In the genomic region with DNA sequence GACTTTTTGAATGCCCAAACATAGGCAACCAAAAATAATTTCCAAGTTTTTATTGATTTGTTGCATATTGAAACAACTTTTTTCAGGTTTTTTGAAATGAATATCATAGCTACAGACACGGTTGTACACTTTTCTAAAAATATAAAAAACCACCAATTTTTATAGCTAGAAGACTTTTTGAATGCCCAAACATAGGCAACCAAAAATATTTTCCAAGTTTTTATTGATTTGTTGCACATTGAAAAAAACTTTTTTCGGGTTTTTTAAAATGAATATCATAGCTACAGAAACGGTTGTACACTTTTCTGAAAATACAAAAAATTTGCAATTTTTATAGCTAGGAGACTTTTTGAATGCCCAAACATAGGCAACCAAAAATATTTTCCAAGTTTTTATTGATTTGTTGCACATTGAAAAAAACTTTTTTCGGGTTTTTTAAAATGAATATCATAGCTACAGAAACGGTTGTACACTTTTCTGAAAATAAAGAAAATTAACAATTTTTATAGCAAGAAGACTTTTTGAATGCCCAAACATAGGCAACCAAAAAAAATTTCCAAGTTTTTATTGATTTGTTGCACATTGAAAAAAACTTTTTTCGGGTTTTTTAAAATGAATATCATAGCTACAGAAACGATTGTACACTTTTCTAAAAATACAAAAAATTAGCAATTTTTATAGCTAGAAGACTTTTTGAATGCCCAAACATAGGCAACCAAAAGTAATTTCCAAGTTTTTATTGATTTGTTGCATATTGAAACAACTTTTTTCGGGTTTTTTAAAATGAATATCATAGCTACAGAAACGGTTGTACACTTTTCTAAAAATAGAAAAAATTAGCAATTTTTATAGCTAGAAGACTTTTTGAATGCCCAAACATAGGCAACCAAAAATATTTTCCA, we compare ENCODE assay signal across 4 worm cellular contexts.
A peak's percentile ranks its signal among the peaks of the same experiment; 100 is the strongest.
TF ChIP-seq lines count a peak whose summit lies in the region.
"Not testable (repeated sequence)": the region's sequence is repeated elsewhere in the genome, so short reads cannot be mapped to it uniquely, and the experiment has no call there.

No protein-coding gene starts in this region.

TF ChIP-seq in whole organism, L2 larva, 48 proteins besides CTCF, POLR2A, EP300 and RAD21:
- TF ChIP-seq mdl-1 (tag; optimal IDR thresholded peaks at IDR 0.05; lab: Kevin White, UChicago) = peak in 1 of 2 experiments; percentile 52
- peak; percentile 51 for TF ChIP-seq R02D3.7 (tag; optimal IDR thresholded peaks at IDR 0.05; lab: Kevin White, UChicago)
TF ChIP-seq in whole organism, L2 larva: peak in this region for 2; not testable (repeated sequence) for 46.

TF ChIP-seq in whole organism, L4 larva, 104 proteins besides CTCF, POLR2A, EP300 and RAD21:
- TF ChIP-seq ZK546.5 (tag; optimal IDR thresholded peaks at IDR 0.05; lab: Kevin White, UChicago) (peak in 1 of 2 experiments; percentile 48), aha-1 (tag; lab: Kevin White, UChicago) (peak; percentile 24)
TF ChIP-seq in whole organism, L4 larva: peak in this region for 2; not testable (repeated sequence) for 102.

TF ChIP-seq in whole organism, late embryonic, 69 proteins besides CTCF, POLR2A, EP300 and RAD21:
- TF ChIP-seq hlh-15 (tag; optimal IDR thresholded peaks at IDR 0.05; lab: Kevin White, UChicago) (peak; percentile 75), ceh-24 (tag; optimal IDR thresholded peaks at IDR 0.05; lab: Kevin White, UChicago) (peak; percentile 90), unc-3 (tag; optimal IDR thresholded peaks at IDR 0.05; lab: Kevin White, UChicago) (peak; percentile 93), gmeb-2 (tag; optimal IDR thresholded peaks at IDR 0.05; lab: Kevin White, UChicago) (peak; percentile 85), ttx-3 (tag; optimal IDR thresholded peaks at IDR 0.05; lab: Kevin White, UChicago) (peak; percentile 67), elt-2 (tag; optimal IDR thresholded peaks at IDR 0.05; lab: Kevin White, UChicago) (peak; percentile 31), zip-5 (tag; optimal IDR thresholded peaks at IDR 0.05; lab: Kevin White, UChicago) (peak; percentile 69), ceh-48 (tag; optimal IDR thresholded peaks at IDR 0.05; lab: Kevin White, UChicago) (peak; percentile 92), nhr-11 (tag; optimal IDR thresholded peaks at IDR 0.05; lab: Kevin White, UChicago) (peak; percentile 59), npax-4 (tag; optimal IDR thresholded peaks at IDR 0.05; lab: Kevin White, UChicago) (peak; percentile 93), K02D7.2 (tag; optimal IDR thresholded peaks at IDR 0.05; lab: Kevin White, UChicago) (peak; percentile 97), unc-86 (tag; optimal IDR thresholded peaks at IDR 0.05; lab: Kevin White, UChicago) (peak; percentile 72), ztf-16 (tag; optimal IDR thresholded peaks at IDR 0.05; lab: Kevin White, UChicago) (peak; percentile 77), pat-9 (tag; optimal IDR thresholded peaks at IDR 0.05; lab: Kevin White, UChicago) (peak; percentile 69)
- TF ChIP-seq unc-3 (GFP tag; conservative IDR thresholded peaks at IDR 0.05; lab: Robert Waterston, UW) = not testable (repeated sequence)

TF ChIP-seq in whole organism, mixed stage, embryonic, 35 proteins besides CTCF, POLR2A, EP300 and RAD21:
- TF ChIP-seq mab-5 (tag; optimal IDR thresholded peaks at IDR 0.05; lab: Kevin White, UChicago) (peak; percentile 5), M03D4.4 (tag; optimal IDR thresholded peaks at IDR 0.05; lab: Kevin White, UChicago) (peak; percentile 89), nhr-2 (tag; optimal IDR thresholded peaks at IDR 0.05; lab: Kevin White, UChicago) (peak; percentile 54), tbx-8 (GFP tag; optimal IDR thresholded peaks at IDR 0.05; lab: Kevin White, UChicago) (peak; percentile 46), bed-3 (GFP tag; optimal IDR thresholded peaks at IDR 0.05; lab: Kevin White, UChicago) (peak; percentile 80), mls-2 (tag; optimal IDR thresholded peaks at IDR 0.05; lab: Kevin White, UChicago) (peak; percentile 63), unc-120 (tag; optimal IDR thresholded peaks at IDR 0.05; lab: Kevin White, UChicago; ENCODE audit: poor library complexity, severe bottlenecking) (peak; percentile 99), nhr-237 (tag; optimal IDR thresholded peaks at IDR 0.05; lab: Kevin White, UChicago) (peak; percentile 23), unc-62 (GFP tag; optimal IDR thresholded peaks at IDR 0.05; lab: Kevin White, UChicago) (peak; percentile 47)
